Fruit fly (Drosophila melanogaster): ENCODE measurements around the gene Lip4.

DNA sequence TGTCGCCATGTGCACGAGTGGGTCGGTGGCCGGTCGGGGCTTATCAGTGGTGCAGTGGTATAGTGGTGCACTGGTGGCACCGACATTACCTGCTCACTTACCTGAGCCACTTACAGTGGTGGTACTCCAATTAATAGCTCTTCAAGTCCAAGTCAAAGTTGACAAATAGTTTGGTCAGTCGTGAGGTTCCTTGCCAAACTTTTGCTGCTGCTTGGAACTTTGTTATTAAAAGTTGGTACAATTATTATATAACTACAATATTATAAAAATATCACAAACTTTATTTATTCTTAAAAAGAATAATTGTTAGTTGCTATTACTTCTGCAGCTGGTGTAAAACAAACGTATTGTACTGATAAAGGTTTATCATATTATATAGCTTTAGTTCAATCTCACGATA, 16.6 kb downstream of the Lip4 start:
- no peak for TF ChIP-seq Pif1B (GFP tag; optimal IDR thresholded peaks at IDR 0.05)
- TF ChIP-seq CG32121 (GFP tag; IDR thresholded peaks at IDR 0.05), result no peak
